Fruit fly (Drosophila melanogaster): Measurements from ENCODE around the gene Cp7Fb.

DNA sequence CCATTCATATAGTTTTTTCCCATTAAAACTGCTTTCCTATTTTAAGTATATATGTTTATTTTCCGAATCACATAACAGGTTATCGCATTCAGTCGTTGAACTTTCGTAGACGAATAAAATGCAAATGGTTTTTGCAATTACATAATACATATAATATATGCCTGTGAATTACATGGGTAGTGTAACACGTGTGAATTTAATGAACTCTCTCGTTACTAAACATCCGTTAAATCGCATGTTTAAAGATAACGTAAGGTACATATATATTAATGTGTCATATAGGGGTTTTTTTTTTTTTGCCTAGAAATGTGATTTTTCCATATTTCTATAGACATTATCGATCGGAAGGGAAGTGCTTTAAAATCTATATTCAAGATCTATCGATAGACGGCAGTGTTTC, 4.0 kb upstream of the Cp7Fb start:
- TF ChIP-seq ERR (GFP tag; optimal IDR thresholded peaks at IDR 0.05) (no peak), CG8359 (GFP tag; optimal IDR thresholded peaks at IDR 0.05; ENCODE audit: borderline replicate concordance) (no peak), jumu (GFP tag; optimal IDR thresholded peaks at IDR 0.05) (no peak), CG12299 (tag; optimal IDR thresholded peaks at IDR 0.05) (no peak), crp (GFP tag; optimal IDR thresholded peaks at IDR 0.05) (no peak), CG11085 (GFP tag; IDR thresholded peaks at IDR 0.05) (no peak)

Data from whole organism, embryonic.